Worm (Caenorhabditis elegans) whole organism, mixed stage, embryonic: Measurements from ENCODE around the gene T08G3.11.

Experiments
- M03D4.4 ChIP-seq: sonication (generic microtip); optimal IDR thresholded peaks from 2 replicates; lab custom pipeline; 2017; ENCODE audit warnings: mild to moderate bottlenecking, missing genetic modification characterization, missing compliant biosample characterization
- bed-3 ChIP-seq: fragments of 200-800 bp; sonication (Bioruptor generic); optimal IDR thresholded peaks from 3 replicates; lab custom pipeline; 2018; ENCODE audit warnings: mild to moderate bottlenecking, missing genetic modification characterization, moderate library complexity, missing compliant biosample characterization
- ceh-39 ChIP-seq: fragments of 150-350 bp; optimal IDR thresholded peaks from 2 replicates; lab custom pipeline; 2014; ENCODE audit warnings: missing biosample characterization, missing genetic modification characterization
- ceh-43 ChIP-seq: fragments of 200-800 bp; sonication (Bioruptor generic); optimal IDR thresholded peaks from 2 replicates; lab custom pipeline; 2018; ENCODE audit warnings: mild to moderate bottlenecking, missing genetic modification characterization, moderate library complexity, missing compliant biosample characterization
- ceh-83 ChIP-seq: fragments of 200-800 bp; sonication (Bioruptor generic); optimal IDR thresholded peaks from 2 replicates; lab custom pipeline; 2018; ENCODE audit warnings: mild to moderate bottlenecking, missing genetic modification characterization, missing compliant biosample characterization
- elt-3 ChIP-seq: fragments of 150-350 bp; optimal IDR thresholded peaks from 2 replicates; lab custom pipeline; 2014; ENCODE audit warnings: missing biosample characterization, missing genetic modification characterization
- ham-2 ChIP-seq: fragments of 200-800 bp; sonication (Bioruptor generic); optimal IDR thresholded peaks from 2 replicates; lab custom pipeline; 2018; ENCODE audit warnings: mild to moderate bottlenecking, missing genetic modification characterization, missing compliant biosample characterization
- lin-32 ChIP-seq: fragments of 200-800 bp; sonication (Bioruptor generic); optimal IDR thresholded peaks from 2 replicates; lab custom pipeline; 2018; ENCODE audit warnings: mild to moderate bottlenecking, missing genetic modification characterization, missing compliant biosample characterization
- lsy-2 ChIP-seq: fragments of 150-350 bp; optimal IDR thresholded peaks from 2 replicates; lab custom pipeline; 2014; ENCODE audit warnings: missing biosample characterization, missing genetic modification characterization
- mab-5 ChIP-seq: fragments of 150-350 bp; optimal IDR thresholded peaks from 2 replicates; lab custom pipeline; 2014; ENCODE audit warnings: missing biosample characterization, missing genetic modification characterization
- mls-2 ChIP-seq: sonication (generic microtip); optimal IDR thresholded peaks from 2 replicates; lab custom pipeline; 2016; ENCODE audit warnings: mild to moderate bottlenecking, missing genetic modification characterization, moderate library complexity, missing compliant biosample characterization
- nhr-12 ChIP-seq: fragments of 150-350 bp; optimal IDR thresholded peaks from 2 replicates; lab custom pipeline; 2014; ENCODE audit warnings: missing biosample characterization, missing genetic modification characterization
- nhr-2 ChIP-seq: fragments of 150-350 bp; optimal IDR thresholded peaks from 2 replicates; lab custom pipeline; 2014; ENCODE audit warnings: missing biosample characterization, missing genetic modification characterization
- nhr-237 ChIP-seq: fragments of 150-350 bp; optimal IDR thresholded peaks from 2 replicates; lab custom pipeline; 2014; ENCODE audit warnings: missing biosample characterization, missing genetic modification characterization
- nhr-28 ChIP-seq: fragments of 150-350 bp; optimal IDR thresholded peaks from 2 replicates; lab custom pipeline; 2014; ENCODE audit warnings: missing biosample characterization, missing genetic modification characterization
- nhr-76 ChIP-seq: sonication (generic microtip); optimal IDR thresholded peaks from 2 replicates; lab custom pipeline; 2017; ENCODE audit warnings: missing biosample characterization, missing genetic modification characterization
- pha-4 ChIP-seq: fragments of 150-350 bp; optimal IDR thresholded peaks from 2 replicates; lab custom pipeline; 2018; ENCODE audit warnings: missing biosample characterization, missing genetic modification reagents, missing genetic modification characterization
- sem-2 ChIP-seq: fragments of 200-800 bp; sonication (Bioruptor generic); optimal IDR thresholded peaks from 2 replicates; lab custom pipeline; 2018; ENCODE audit warnings: mild to moderate bottlenecking, missing genetic modification characterization, missing compliant biosample characterization
- sptf-1 ChIP-seq: sonication (generic microtip); optimal IDR thresholded peaks from 2 replicates; lab custom pipeline; 2017; ENCODE audit warnings: mild to moderate bottlenecking, missing genetic modification characterization, moderate library complexity, missing compliant biosample characterization
- tbx-8 ChIP-seq: fragments of 200-800 bp; sonication (Bioruptor generic); optimal IDR thresholded peaks from 2 replicates; lab custom pipeline; 2018; ENCODE audit warnings: mild to moderate bottlenecking, missing genetic modification characterization, moderate library complexity, missing compliant biosample characterization
- unc-62 ChIP-seq: fragments of 150-350 bp; optimal IDR thresholded peaks from 2 replicates; lab custom pipeline; 2014; ENCODE audit warnings: missing biosample characterization, missing genetic modification reagents, missing genetic modification characterization
- ztf-11 ChIP-seq: fragments of 150-350 bp; optimal IDR thresholded peaks from 2 replicates; lab custom pipeline; 2014; ENCODE audit warnings: missing biosample characterization, missing genetic modification characterization

The T08G3.11 gene

DNA sequence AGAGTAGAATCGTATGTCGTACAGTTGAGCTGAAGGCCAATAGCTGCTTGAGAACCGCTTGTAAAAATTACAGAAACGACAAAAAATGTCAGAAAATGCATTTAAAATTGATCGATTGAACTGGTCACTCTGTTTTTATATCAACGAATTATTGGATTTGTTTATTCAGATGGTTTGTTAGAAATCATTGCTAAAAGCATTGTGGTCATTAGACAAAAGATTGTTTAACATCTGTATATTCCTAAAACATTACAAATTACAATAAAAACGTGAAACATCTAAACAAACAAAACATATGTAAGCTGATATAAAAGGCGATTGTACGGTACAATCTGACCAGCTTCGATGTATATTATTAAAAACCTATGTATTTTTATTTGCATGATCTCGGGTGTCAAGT lies 43.7 kb downstream of the T08G3.11 start, which contains the start of the genes F26D2.13 and F26D2.14:
Gene F26D2.13, minus strand, starts transcription at position 101 of the 400 bp plus-strand sequence.
Gene F26D2.14, plus strand, starts transcription at position 346 of the 400 bp plus-strand sequence.
- TF ChIP-seq lsy-2 (tag; lab: Kevin White, UChicago): no peak
- no peak for TF ChIP-seq elt-3 (tag; lab: Kevin White, UChicago)
- TF ChIP-seq nhr-12: no peak
- no peak for TF ChIP-seq ham-2 (GFP tag; lab: Kevin White, UChicago)
- TF ChIP-seq sem-2 (GFP tag; lab: Kevin White, UChicago): no peak

DNA sequence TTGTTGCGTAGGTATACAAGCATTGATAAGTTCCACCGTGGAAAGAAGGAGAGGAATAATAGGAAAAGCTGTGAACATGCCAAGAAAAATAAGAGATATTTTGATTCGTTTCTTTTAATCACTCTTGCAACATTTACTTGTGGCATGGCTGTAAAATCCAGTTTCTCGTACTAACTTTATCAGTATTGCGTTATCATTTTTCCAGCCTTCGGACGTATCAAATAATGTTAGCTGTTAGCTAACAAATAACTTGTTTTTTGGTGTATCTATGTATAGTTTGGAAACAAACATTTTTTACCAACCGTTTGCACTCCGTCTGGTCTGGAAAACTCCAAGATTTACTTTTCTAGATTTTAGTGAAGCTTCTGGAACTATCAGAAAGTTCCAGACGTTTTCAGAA lies 45.7 kb downstream of the T08G3.11 start, which contains the start of gene clec-234:
Gene clec-234, minus strand, starts transcription at position 101 of the 400 bp plus-strand sequence.
- TF ChIP-seq pha-4 (tag; lab: Kevin White, UChicago) (no peak), sptf-1 (tag; lab: Kevin White, UChicago) (no peak), bed-3 (GFP tag; lab: Kevin White, UChicago) (no peak), sem-2 (GFP tag; lab: Kevin White, UChicago) (no peak), nhr-237 (tag; lab: Kevin White, UChicago) (no peak)

- TF ChIP-seq nhr-76 (no peak), nhr-28 (no peak), bed-3 (GFP tag; lab: Kevin White, UChicago) (no peak), nhr-12 (no peak), ceh-39 (tag; lab: Kevin White, UChicago) (no peak), M03D4.4 (no peak), ztf-11 (tag; lab: Kevin White, UChicago) (no peak), mls-2 (no peak), unc-62 (GFP tag; lab: Kevin White, UChicago) (no peak), ceh-83 (GFP tag; lab: Kevin White, UChicago) (no peak), ceh-43 (GFP tag; lab: Kevin White, UChicago) (no peak), ham-2 (GFP tag; lab: Kevin White, UChicago) (no peak), lin-32 (no peak)
These were observed 49.2 kb downstream of the T08G3.11 start, which contains the start of gene str-73 for ce11 chrV:16429940-16430339. str-73 (plus strand) TSS chrV:16430240.

DNA sequence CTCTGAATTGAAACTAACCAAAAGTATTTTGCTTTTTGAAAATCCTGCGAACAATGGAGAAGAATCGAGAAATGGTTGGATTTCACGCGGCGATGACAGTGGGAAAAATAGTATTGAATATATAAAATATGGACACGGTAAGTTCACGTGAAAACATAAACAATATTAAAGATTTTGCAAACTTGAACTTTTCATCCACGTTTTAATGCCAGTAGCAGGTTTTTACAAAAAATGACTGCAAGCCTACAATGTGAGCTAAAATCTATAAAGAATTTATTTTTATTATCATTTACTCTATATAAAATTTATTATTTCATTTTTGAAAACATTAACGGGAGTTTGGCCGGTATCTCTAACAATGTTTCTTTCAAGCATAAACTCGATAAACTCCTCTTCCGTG lies 49.7 kb downstream of the T08G3.11 start, which contains the start of gene F26D2.10:
Gene F26D2.10, minus strand, starts transcription at position 101 of the 400 bp plus-strand sequence.
- TF ChIP-seq nhr-2 (tag; lab: Kevin White, UChicago) (no peak), nhr-76 (no peak), tbx-8 (GFP tag; lab: Kevin White, UChicago) (no peak), bed-3 (GFP tag; lab: Kevin White, UChicago) (no peak), mab-5 (tag; lab: Kevin White, UChicago) (no peak), ceh-39 (tag; lab: Kevin White, UChicago) (no peak), lsy-2 (tag; lab: Kevin White, UChicago) (no peak)
